Worm (Caenorhabditis elegans): Measurements from ENCODE around the gene ard-1.

The ard-1 gene

DNA sequence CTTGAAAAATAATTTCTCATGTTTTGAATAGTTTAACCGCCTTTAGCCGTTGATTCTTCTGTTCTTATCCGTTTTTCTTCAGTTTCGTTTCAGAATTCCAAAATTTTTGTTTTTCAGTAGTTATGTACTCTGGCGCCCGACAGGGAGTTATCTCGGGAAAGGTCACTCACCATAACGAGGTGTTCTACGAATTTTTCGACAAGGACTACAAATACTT lies 12.1 kb downstream of the ard-1 start, which contains the start of gene F01G4.4:
Gene F01G4.4, plus strand, starts transcription at position 118 of the 217 bp plus-strand sequence.
- TF ChIP-seq rcor-1 (GFP tag; IDR thresholded peaks at IDR 0.05) (no peak), cebp-1 (GFP tag; IDR thresholded peaks at IDR 0.05) (no peak), cebp-1 (tag; optimal IDR thresholded peaks at IDR 0.05) (no peak), hmg-1.2 (GFP tag; IDR thresholded peaks at IDR 0.05) (no peak), unc-62 (GFP tag; optimal IDR thresholded peaks at IDR 0.05) (no peak), hlh-26 (GFP tag; conservative IDR thresholded peaks at IDR 0.05) (no peak), F55B11.4 (tag; optimal IDR thresholded peaks at IDR 0.05; ENCODE audit: borderline replicate concordance, insufficient read depth) (no peak), ztf-26 (tag; optimal IDR thresholded peaks at IDR 0.05) (no peak), madf-8 (GFP tag; conservative IDR thresholded peaks at IDR 0.05) (no peak), repo-1 (tag; optimal IDR thresholded peaks at IDR 0.05) (no peak)

ce11 chrIV:11145929-11146339 lies 14.9 kb downstream of the ard-1 start:
- no peak for TF ChIP-seq ztf-28 (GFP tag; IDR thresholded peaks at IDR 0.05)
- no peak for TF ChIP-seq hmg-20 (GFP tag; IDR thresholded peaks at IDR 0.05)
- TF ChIP-seq rec-8 (tag; optimal IDR thresholded peaks at IDR 0.05), result peak in 1 of 2 experiments; percentile 53
- TF ChIP-seq B0035.1 (tag; optimal IDR thresholded peaks at IDR 0.05), result peak; percentile 61
- peak; percentile 67 for TF ChIP-seq madf-6 (GFP tag; IDR thresholded peaks at IDR 0.05)
- TF ChIP-seq pbrm-1 (GFP tag; IDR thresholded peaks at IDR 0.05), result peak; percentile 52; the same call in 1 of the 2 replicates
- TF ChIP-seq attf-5 (GFP tag; optimal IDR thresholded peaks at IDR 0.05), result peak; percentile 17
- TF ChIP-seq him-1 (tag; optimal IDR thresholded peaks at IDR 0.05), result peak; percentile 64
- TF ChIP-seq B0019.2 (GFP tag; conservative IDR thresholded peaks at IDR 0.05), result no peak
- peak; percentile 61 for TF ChIP-seq athp-1 (tag; optimal IDR thresholded peaks at IDR 0.05)
- TF ChIP-seq let-526 (GFP tag; IDR thresholded peaks at IDR 0.05), result no peak
- peak; percentile 28 for TF ChIP-seq snpc-1.1 (tag; optimal IDR thresholded peaks at IDR 0.05; ENCODE audit: insufficient read depth)
- no peak for TF ChIP-seq T07F8.4 (tag; optimal IDR thresholded peaks at IDR 0.05)
- peak; percentile 75 for TF ChIP-seq nhr-27 (tag; optimal IDR thresholded peaks at IDR 0.05)
- TF ChIP-seq ceh-40 (GFP tag; IDR thresholded peaks at IDR 0.05), result 0 out of 2 replicates have a peak, but pooled peaks have one; percentile 14
- peak; percentile 91 for TF ChIP-seq dpff-1 (tag; optimal IDR thresholded peaks at IDR 0.05)
- peak; percentile 21; the same call in 1 of the 2 replicates for TF ChIP-seq nfyb-1 (GFP tag; IDR thresholded peaks at IDR 0.05)
- TF ChIP-seq fkh-3 (tag; optimal IDR thresholded peaks at IDR 0.05), result peak; percentile 57
- TF ChIP-seq xnd-1 (tag; optimal IDR thresholded peaks at IDR 0.05), result peak; percentile 53
- TF ChIP-seq F10E7.11 (tag; optimal IDR thresholded peaks at IDR 0.05), result peak; percentile 91
- TF ChIP-seq ama-1 (optimal IDR thresholded peaks at IDR 0.05), result no peak
- peak in 1 of 2 experiments; percentile 63 for TF ChIP-seq ama-1 (GFP tag; optimal IDR thresholded peaks at IDR 0.05)
- peak; percentile 32 for TF ChIP-seq F33H1.4 (GFP tag; IDR thresholded peaks at IDR 0.05)
- peak; percentile 76 for TF ChIP-seq tlf-1 (GFP tag; optimal IDR thresholded peaks at IDR 0.05)
- peak; percentile 54 for TF ChIP-seq snpc-4 (GFP tag; optimal IDR thresholded peaks at IDR 0.05)
- peak in 2 of 4 experiments; percentile 37 to 45 for TF ChIP-seq snpc-4 (tag; optimal IDR thresholded peaks at IDR 0.05)
- TF ChIP-seq F39B2.1 (GFP tag; IDR thresholded peaks at IDR 0.05), result no peak
- TF ChIP-seq D2030.7 (GFP tag; IDR thresholded peaks at IDR 0.05), result peak; percentile 33; the same call in 1 of the 2 replicates
- peak; percentile 35 for TF ChIP-seq die-1 (tag; optimal IDR thresholded peaks at IDR 0.05)
- peak; percentile 89 for TF ChIP-seq hrde-1 (tag; optimal IDR thresholded peaks at IDR 0.05; ENCODE audit: borderline replicate concordance)
- TF ChIP-seq Y79H2A.3 (GFP tag; conservative IDR thresholded peaks at IDR 0.05), result 0 out of 2 replicates have a peak, but pooled peaks have one; percentile 39
- TF ChIP-seq nhr-80 (tag; optimal IDR thresholded peaks at IDR 0.05), result no peak
- TF ChIP-seq akir-1 (GFP tag; optimal IDR thresholded peaks at IDR 0.05), result no peak
- TF ChIP-seq unc-130 (GFP tag; optimal IDR thresholded peaks at IDR 0.05), result peak; percentile 83
- peak; percentile 42 for TF ChIP-seq tbp1 (GFP tag; optimal IDR thresholded peaks at IDR 0.05)
- 0 out of 2 replicates have a peak, but pooled peaks have one; percentile 49 for TF ChIP-seq Y56A3A.18 (GFP tag; IDR thresholded peaks at IDR 0.05)
- TF ChIP-seq rcor-1 (GFP tag; IDR thresholded peaks at IDR 0.05), result no peak
- peak; percentile 72 for TF ChIP-seq ekl-4 (GFP tag; IDR thresholded peaks at IDR 0.05)
- peak; percentile 57 for TF ChIP-seq ceh-79 (tag; optimal IDR thresholded peaks at IDR 0.05)

Data from whole organism, young adult.